Fruit fly (Drosophila melanogaster) whole organism: Measurements from ENCODE around the gene CG33271.

Experiments used
- CG8478 ChIP-seq: fragments of >200 bp; optimal IDR thresholded peaks from 2 replicates; lab custom pipeline; 2018; ENCODE audit warnings: inconsistent platforms
- pan ChIP-seq: fragments of >200 bp; optimal IDR thresholded peaks from 2 replicates; lab custom pipeline; 2017
- psq ChIP-seq: fragments of >200 bp; optimal IDR thresholded peaks from 2 replicates; lab custom pipeline; 2017

dm6 chr3L:11547302-11547994 lies 29.8 kb downstream of the CG33271 start:
- no peak for TF ChIP-seq CG8478 (lab: Kevin White, UChicago)
- no peak for TF ChIP-seq psq (lab: Kevin White, UChicago)
- no peak for TF ChIP-seq pan
